Worm (Caenorhabditis elegans) whole organism, L4 larva: Measurements from ENCODE around the gene R07A4.3.

ENCODE experiments used
- cey-2 ChIP-seq: sonication (generic microtip); optimal IDR thresholded peaks from 3 replicates; lab custom pipeline; 2017; ENCODE audit warnings: missing genetic modification characterization, mild to moderate bottlenecking, missing compliant biosample characterization, antibody characterized with exemption, borderline replicate concordance; ENCODE audit not compliant: insufficient read depth
- daf-12 ChIP-seq: fragments of 150-350 bp; optimal IDR thresholded peaks from 2 replicates; lab custom pipeline; 2014; ENCODE audit warnings: missing biosample characterization, missing genetic modification reagents, missing genetic modification characterization
- nhr-25 ChIP-seq: sonication (generic microtip); optimal IDR thresholded peaks from 2 replicates; lab custom pipeline; 2017; ENCODE audit warnings: missing genetic modification characterization, mild to moderate bottlenecking, missing compliant biosample characterization, antibody characterized with exemption, moderate library complexity, borderline replicate concordance; ENCODE audit not compliant: insufficient read depth
- pha-4 ChIP-seq, 2 experiments: fragments of 150-350 bp in 1 of 2; fragments of 200-800 bp in 1 of 2; sonication (Bioruptor generic) in 1 of 2; IDR thresholded peaks in 1 of 2; optimal IDR thresholded peaks in 1 of 2; 2 replicates each; pipeline versions ENCODE4 v1.3.6 to Lab custom; 2014 to 2022; ENCODE audit warnings: missing genetic modification characterization in 2 of 2, missing genetic modification reagents in 2 of 2, missing biosample characterization in 1 of 2, missing compliant biosample characterization in 1 of 2
- php-3 ChIP-seq: fragments of 200-800 bp; sonication (Bioruptor generic); IDR thresholded peaks from 2 replicates; pipeline ENCODE4 v1.3.6; 2022; ENCODE audit warnings: missing genetic modification reagents, missing genetic modification characterization, missing compliant biosample characterization
- unc-62 ChIP-seq, 3 experiments: fragments of 150-350 bp in 1 of 3; sonication (generic microtip); optimal IDR thresholded peaks in 2 of 3; peaks in 1 of 3; 1 replicate in 1 of 3; 2 replicates in 2 of 3; lab custom pipeline; 2014 to 2017; ENCODE audit warnings: missing biosample characterization in 3 of 3, missing genetic modification characterization in 3 of 3, missing genetic modification reagents in 3 of 3, missing genotype in 1 of 3
- vab-7 ChIP-seq: fragments of 200-800 bp; sonication (Bioruptor generic); IDR thresholded peaks from 2 replicates; pipeline ENCODE4 v1.3.6; 2022; ENCODE audit warnings: missing genetic modification reagents, missing genetic modification characterization, missing compliant biosample characterization
- zfp-3 ChIP-seq: fragments of 200-800 bp; sonication (Bioruptor generic); conservative IDR thresholded peaks from 2 replicates; pipeline ENCODE4 v1.3.6; 2022; ENCODE audit warnings: missing genetic modification reagents, missing genetic modification characterization, missing compliant biosample characterization

DNA sequence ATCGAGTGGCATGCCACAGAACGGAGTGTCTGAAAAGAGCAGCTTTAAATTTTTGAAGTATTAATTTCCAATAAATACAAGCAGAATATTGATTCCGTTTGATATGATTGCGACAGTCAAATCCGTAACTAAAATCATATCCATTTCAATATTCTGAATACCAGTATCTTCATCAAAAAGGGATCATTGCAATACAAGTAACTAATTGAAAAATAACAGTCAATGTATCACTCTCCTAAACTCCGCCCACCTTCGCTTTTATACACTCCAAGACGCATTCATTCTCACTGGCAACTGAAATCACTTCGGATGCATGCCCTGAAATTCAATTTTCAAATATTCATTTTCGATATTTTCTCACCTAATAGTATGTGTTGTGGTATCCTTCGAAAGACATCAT lies at the start of gene R07A4.3:
- TF ChIP-seq php-3 (no peak), nhr-25 (tag; lab: Kevin White, UChicago) (no peak), pha-4 (GFP tag; IDR thresholded peaks at IDR 0.05; lab: Robert Waterston, UW) (no peak), pha-4 (tag; optimal IDR thresholded peaks at IDR 0.05; lab: Kevin White, UChicago) (no peak), cey-2 (tag; lab: Kevin White, UChicago) (no peak), unc-62 (GFP tag; optimal IDR thresholded peaks at IDR 0.05 in 1 of 2; lab: Kevin White, UChicago) (no peak), unc-62 (tag; optimal IDR thresholded peaks at IDR 0.05; lab: Kevin White, UChicago) (no peak), vab-7 (no peak), zfp-3 (GFP tag; lab: Robert Waterston, UW) (no peak), daf-12 (tag; lab: Kevin White, UChicago) (no peak)
